Fruit fly (Drosophila melanogaster) whole organism: ENCODE data around the gene Hr96.

Experiments used
- CG8478 ChIP-seq: fragments of >200 bp; optimal IDR thresholded peaks from 2 replicates; lab custom pipeline; 2018; ENCODE audit warnings: inconsistent platforms
- Dll ChIP-seq: fragments of >200 bp; optimal IDR thresholded peaks from 2 replicates; lab custom pipeline; 2017
- EcR ChIP-seq, 2 experiments: fragments of >200 bp; optimal IDR thresholded peaks; 2 replicates each; lab custom pipeline; 2017; ENCODE audit warnings: missing biosample characterization in 2 of 2, missing genetic modification characterization in 2 of 2, missing genetic modification reagents in 2 of 2
- pan ChIP-seq: fragments of >200 bp; optimal IDR thresholded peaks from 2 replicates; lab custom pipeline; 2017
- psq ChIP-seq: fragments of >200 bp; optimal IDR thresholded peaks from 2 replicates; lab custom pipeline; 2017
- usp ChIP-seq: fragments of >200 bp; optimal IDR thresholded peaks from 2 replicates; lab custom pipeline; 2017; ENCODE audit warnings: missing biosample characterization, missing genetic modification characterization, mixed read lengths

- TF ChIP-seq CG8478 (lab: Kevin White, UChicago) (no peak), pan (lab: Kevin White, UChicago) (no peak), psq (lab: Kevin White, UChicago) (no peak), EcR (GFP tag; optimal IDR thresholded peaks at IDR 0.05; lab: Kevin White, UChicago) (no peak), usp (no peak), Dll (lab: Kevin White, UChicago) (no peak)
Measured at dm6 chr3R:25005748-25006147, 19.3 kb upstream of the Hr96 start.
